Fruit fly (Drosophila melanogaster) whole organism, embryonic: ENCODE measurements around the gene dlg1.
A peak's percentile ranks its signal among the peaks of the same experiment; 100 is the strongest.

ENCODE experiments used
- Asciz ChIP-seq: fragments of 200-800 bp; sonication (Bioruptor generic); optimal IDR thresholded peaks from 2 replicates; lab custom pipeline; 2017; ENCODE audit warnings: missing biosample characterization, mild to moderate bottlenecking, missing genetic modification characterization, missing genetic modification reagents
- B-H2 ChIP-seq: fragments of 200-800 bp; sonication (Bioruptor generic); optimal IDR thresholded peaks from 2 replicates; lab custom pipeline; 2018; ENCODE audit warnings: missing biosample characterization, mild to moderate bottlenecking, missing genetic modification characterization
- BtbVII ChIP-seq: fragments of 200-800 bp; sonication (Bioruptor generic); optimal IDR thresholded peaks from 3 replicates; lab custom pipeline; 2017; ENCODE audit warnings: missing biosample characterization, mild to moderate bottlenecking, missing genetic modification characterization
- CG10366 ChIP-seq: fragments of 200-800 bp; sonication (Bioruptor generic); IDR thresholded peaks from 2 replicates; pipeline ENCODE4 v1.3.6; 2022; ENCODE audit warnings: missing biosample characterization, missing genetic modification characterization
- CG12071 ChIP-seq: fragments of 200-800 bp; sonication (Bioruptor generic); optimal IDR thresholded peaks from 3 replicates; lab custom pipeline; 2018; ENCODE audit warnings: missing biosample characterization, mild to moderate bottlenecking, missing genetic modification characterization
- CG12391 ChIP-seq: fragments of 200-800 bp; sonication (Bioruptor generic); optimal IDR thresholded peaks from 3 replicates; lab custom pipeline; 2018; ENCODE audit warnings: missing biosample characterization, mild to moderate bottlenecking, missing genetic modification characterization, moderate library complexity
- CG17802 ChIP-seq: fragments of 200-800 bp; sonication (Bioruptor generic); optimal IDR thresholded peaks from 2 replicates; lab custom pipeline; 2018; ENCODE audit warnings: missing biosample characterization, mild to moderate bottlenecking, missing genetic modification characterization, moderate library complexity
- CG18476 ChIP-seq: fragments of 200-800 bp; sonication (Bioruptor generic); optimal IDR thresholded peaks from 2 replicates; lab custom pipeline; 2016; ENCODE audit warnings: missing biosample characterization, mild to moderate bottlenecking, missing genetic modification characterization
- CG18764 ChIP-seq: fragments of 200-800 bp; sonication (Bioruptor generic); optimal IDR thresholded peaks from 3 replicates; lab custom pipeline; 2016; ENCODE audit warnings: missing biosample characterization, missing genetic modification characterization
- CG2120 ChIP-seq: fragments of 200-800 bp; sonication (Bioruptor generic); optimal IDR thresholded peaks from 3 replicates; lab custom pipeline; 2016; ENCODE audit warnings: missing biosample characterization, missing genetic modification characterization
- CG2199 ChIP-seq: fragments of 200-800 bp; sonication (Bioruptor generic); IDR thresholded peaks from 3 replicates; pipeline ENCODE4 v1.3.6; 2022; ENCODE audit warnings: missing biosample characterization, missing genetic modification characterization
- CG2202 ChIP-seq: fragments of 200-800 bp; sonication (Bioruptor generic); optimal IDR thresholded peaks from 2 replicates; lab custom pipeline; 2018; ENCODE audit warnings: missing biosample characterization, mild to moderate bottlenecking, missing genetic modification characterization
- CG30020 ChIP-seq: fragments of 200-800 bp; optimal IDR thresholded peaks from 2 replicates; lab custom pipeline; 2019; ENCODE audit warnings: missing biosample characterization, mild to moderate bottlenecking, missing genetic modification characterization, moderate library complexity
- CG42726 ChIP-seq: fragments of 200-800 bp; sonication (Bioruptor generic); IDR thresholded peaks from 2 replicates; pipeline ENCODE4 v1.3.6; 2022; ENCODE audit warnings: missing biosample characterization, missing genetic modification characterization; ENCODE audit not compliant: partially characterized antibody
- CG6175 ChIP-seq: fragments of 200-800 bp; sonication (Bioruptor generic); IDR thresholded peaks from 3 replicates; pipeline ENCODE4 v1.3.6; 2022; ENCODE audit warnings: missing biosample characterization, missing genetic modification characterization
- CG7271 ChIP-seq: fragments of 200-800 bp; sonication (Bioruptor generic); optimal IDR thresholded peaks from 2 replicates; lab custom pipeline; 2018; ENCODE audit warnings: missing biosample characterization, mild to moderate bottlenecking, missing genetic modification characterization, moderate library complexity
- CG7786 ChIP-seq: fragments of 200-800 bp; sonication (Bioruptor generic); optimal IDR thresholded peaks from 2 replicates; lab custom pipeline; 2016; ENCODE audit warnings: missing biosample characterization, missing genetic modification characterization
- CG8290 ChIP-seq, 3 experiments: fragments of 200-800 bp; sonication (Bioruptor generic); optimal IDR thresholded peaks; 2 replicates each; lab custom pipeline; 2016 to 2019; ENCODE audit warnings: missing biosample characterization in 3 of 3, missing genetic modification characterization in 3 of 3, mild to moderate bottlenecking in 2 of 3, moderate library complexity in 1 of 3
- Camta ChIP-seq: fragments of 200-800 bp; sonication (Bioruptor generic); optimal IDR thresholded peaks from 2 replicates; lab custom pipeline; 2016; ENCODE audit warnings: missing biosample characterization, missing genetic modification characterization
- CkIIα-i1 ChIP-seq: fragments of 200-800 bp; sonication (Bioruptor generic); IDR thresholded peaks from 2 replicates; pipeline ENCODE4 v1.3.6; 2022; ENCODE audit warnings: missing biosample characterization, missing genetic modification characterization
- Deaf1 ChIP-seq: fragments of 200-800 bp; optimal IDR thresholded peaks from 3 replicates; lab custom pipeline; 2019; ENCODE audit warnings: missing biosample characterization, mild to moderate bottlenecking, missing genetic modification characterization, moderate library complexity
- Dp ChIP-seq: fragments of 200-800 bp; sonication (Bioruptor generic); optimal IDR thresholded peaks from 2 replicates; lab custom pipeline; 2018; ENCODE audit warnings: missing biosample characterization, mild to moderate bottlenecking, missing genetic modification characterization, moderate library complexity
- Drgx ChIP-seq: fragments of 200-800 bp; sonication (Bioruptor generic); IDR thresholded peaks from 2 replicates; pipeline ENCODE4 v1.3.6; 2022; ENCODE audit warnings: missing biosample characterization, missing genetic modification characterization
- Eip74EF ChIP-seq, 2 experiments: fragments of 200-800 bp in 1 of 2; fragments of >200 bp in 1 of 2; sonication (Bioruptor generic) in 1 of 2; optimal IDR thresholded peaks; 2 replicates each; lab custom pipeline; 2017 to 2019; ENCODE audit warnings: missing biosample characterization in 2 of 2, missing genetic modification characterization in 2 of 2, mild to moderate bottlenecking in 1 of 2, moderate library complexity in 1 of 2
- HLH3B ChIP-seq: fragments of 200-800 bp; sonication (Bioruptor generic); IDR thresholded peaks from 2 replicates; pipeline ENCODE4 v1.3.6; 2022; ENCODE audit warnings: missing biosample characterization, missing genetic modification characterization
- Hr3 ChIP-seq: fragments of 200-800 bp; sonication (Bioruptor generic); optimal IDR thresholded peaks from 3 replicates; lab custom pipeline; 2016; ENCODE audit warnings: missing biosample characterization, missing genetic modification characterization
- Hr51 ChIP-seq, 2 experiments: fragments of 200-800 bp; sonication (Bioruptor generic); optimal IDR thresholded peaks; 2 replicates in 1 of 2; 3 replicates in 1 of 2; lab custom pipeline; 2016 to 2018; ENCODE audit warnings: missing biosample characterization in 2 of 2, missing genetic modification characterization in 2 of 2, mild to moderate bottlenecking in 1 of 2, moderate library complexity in 1 of 2
- Max ChIP-seq: fragments of 200-800 bp; sonication (Bioruptor generic); optimal IDR thresholded peaks from 2 replicates; lab custom pipeline; 2016; ENCODE audit warnings: missing biosample characterization, mild to moderate bottlenecking, missing genetic modification characterization
- Mes4 ChIP-seq: fragments of 200-800 bp; sonication (Bioruptor generic); optimal IDR thresholded peaks from 2 replicates; lab custom pipeline; 2016; ENCODE audit warnings: missing biosample characterization, missing genetic modification characterization
- Nf-YC ChIP-seq: fragments of 200-800 bp; optimal IDR thresholded peaks from 3 replicates; lab custom pipeline; 2019; ENCODE audit warnings: missing biosample characterization, mild to moderate bottlenecking, missing genetic modification characterization, moderate library complexity
- Oli ChIP-seq: fragments of 200-800 bp; sonication (Bioruptor generic); optimal IDR thresholded peaks from 2 replicates; lab custom pipeline; 2018; ENCODE audit warnings: missing biosample characterization, mild to moderate bottlenecking, missing genetic modification characterization, moderate library complexity
- Opbp ChIP-seq: fragments of 200-800 bp; sonication (Bioruptor generic); IDR thresholded peaks from 3 replicates; pipeline ENCODE4 v1.3.6; 2022; ENCODE audit warnings: missing biosample characterization, missing genetic modification characterization; ENCODE audit not compliant: partially characterized antibody
- PHDP ChIP-seq: fragments of 200-800 bp; sonication (Bioruptor generic); optimal IDR thresholded peaks from 3 replicates; lab custom pipeline; 2018; ENCODE audit warnings: missing biosample characterization, mild to moderate bottlenecking, missing genetic modification characterization, moderate library complexity
- Ptx1 ChIP-seq: fragments of 200-800 bp; sonication (Bioruptor generic); IDR thresholded peaks from 2 replicates; pipeline ENCODE4 v1.3.6; 2022; ENCODE audit warnings: missing biosample characterization, missing genetic modification characterization
- Ravus ChIP-seq: fragments of 200-800 bp; sonication (Bioruptor generic); IDR thresholded peaks from 2 replicates; pipeline ENCODE4 v1.3.6; 2022; ENCODE audit warnings: missing biosample characterization, missing genetic modification characterization
- Side ChIP-seq: fragments of 200-800 bp; sonication (Bioruptor generic); optimal IDR thresholded peaks from 2 replicates; lab custom pipeline; 2016; ENCODE audit warnings: missing biosample characterization, missing genetic modification characterization
- Vsx1 ChIP-seq: fragments of 200-800 bp; sonication (Bioruptor generic); optimal IDR thresholded peaks from 2 replicates; lab custom pipeline; 2017; ENCODE audit warnings: missing biosample characterization, mild to moderate bottlenecking, missing genetic modification characterization, missing genetic modification reagents
- al ChIP-seq: fragments of 200-800 bp; sonication (Bioruptor generic); IDR thresholded peaks from 2 replicates; pipeline ENCODE4 v1.3.6; 2022; ENCODE audit warnings: missing biosample characterization, missing genetic modification characterization
- chm ChIP-seq: fragments of 200-800 bp; sonication (Bioruptor generic); IDR thresholded peaks from 2 replicates; pipeline ENCODE4 v1.3.6; 2022; ENCODE audit warnings: missing biosample characterization, missing genetic modification characterization
- dpn ChIP-seq, 2 experiments: fragments of 200-800 bp; sonication (Bioruptor generic); optimal IDR thresholded peaks; 3 replicates each; lab custom pipeline; 2016; ENCODE audit warnings: missing biosample characterization in 2 of 2, missing genetic modification characterization in 2 of 2
- emc ChIP-seq: fragments of 200-800 bp; sonication (Bioruptor generic); optimal IDR thresholded peaks from 2 replicates; lab custom pipeline; 2016; ENCODE audit warnings: missing biosample characterization, missing genetic modification characterization
- gfzf ChIP-seq: fragments of 200-800 bp; sonication (Bioruptor generic); optimal IDR thresholded peaks from 2 replicates; lab custom pipeline; 2016; ENCODE audit warnings: missing biosample characterization, mild to moderate bottlenecking, missing genetic modification characterization, moderate library complexity
- gsb-n ChIP-seq: fragments of 200-800 bp; sonication (Bioruptor generic); optimal IDR thresholded peaks from 3 replicates; lab custom pipeline; 2018; ENCODE audit warnings: missing biosample characterization, mild to moderate bottlenecking, missing genetic modification characterization
- gt ChIP-seq: fragments of 200-800 bp; sonication (Bioruptor generic); IDR thresholded peaks from 2 replicates; pipeline ENCODE4 v1.3.6; 2022; ENCODE audit warnings: missing biosample characterization, missing genetic modification characterization
- ind ChIP-seq: fragments of 200-800 bp; sonication (Bioruptor generic); optimal IDR thresholded peaks from 3 replicates; lab custom pipeline; 2016; ENCODE audit warnings: missing biosample characterization, missing genetic modification characterization
- insv ChIP-seq, 2 experiments: fragments of 200-800 bp; sonication (Bioruptor generic); optimal IDR thresholded peaks; 3 replicates each; lab custom pipeline; 2016 to 2018; ENCODE audit warnings: missing biosample characterization in 2 of 2, missing genetic modification characterization in 2 of 2
- shn ChIP-seq: fragments of 200-800 bp; sonication (Bioruptor generic); optimal IDR thresholded peaks from 3 replicates; lab custom pipeline; 2016; ENCODE audit warnings: missing biosample characterization, missing genetic modification characterization
- slbo ChIP-seq: fragments of 200-800 bp; sonication (Bioruptor generic); IDR thresholded peaks from 2 replicates; pipeline ENCODE4 v1.3.6; 2022; ENCODE audit warnings: missing biosample characterization, missing genetic modification characterization
- tin ChIP-seq: fragments of 200-800 bp; sonication (Bioruptor generic); optimal IDR thresholded peaks from 3 replicates; lab custom pipeline; 2016; ENCODE audit warnings: missing biosample characterization, missing genetic modification characterization

dlg1 gene

DNA sequence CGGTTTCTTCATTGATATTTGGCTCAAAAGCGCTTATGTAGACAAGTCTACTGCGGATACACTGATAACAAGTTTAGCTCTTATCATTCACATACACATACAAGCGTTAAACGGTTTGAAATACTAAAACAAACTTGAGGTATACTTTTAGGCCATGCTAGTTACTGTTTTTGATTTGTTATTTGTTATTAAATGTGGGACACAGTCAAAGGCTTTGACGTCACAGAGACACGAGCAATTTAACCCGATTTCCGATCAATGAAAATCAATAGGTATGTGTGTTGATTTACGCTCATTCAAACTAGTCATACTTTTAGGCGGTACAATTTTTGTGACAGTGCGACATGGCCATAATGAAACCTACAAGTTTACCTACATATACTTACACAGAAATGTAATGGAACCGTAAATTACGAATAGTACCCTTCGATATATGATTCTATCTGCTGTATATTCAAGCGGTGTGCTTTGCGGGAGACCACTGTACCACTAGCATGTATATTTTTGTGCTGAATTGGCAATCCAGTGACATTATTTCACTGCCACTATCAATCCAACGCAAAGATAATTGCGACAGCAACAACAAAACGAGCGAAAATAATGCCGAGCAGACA is 77.4 kb downstream of the dlg1 start (continued):
- peak; percentile 30 for TF ChIP-seq Mes4 (GFP tag; lab: Kevin White, UChicago)
- peak; percentile 85 for TF ChIP-seq Ptx1
- TF ChIP-seq CG2199 (GFP tag; lab: Robert Waterston, UW), result no peak
- TF ChIP-seq gt (GFP tag; lab: Robert Waterston, UW), result no peak
- no peak for TF ChIP-seq gsb-n (tag; lab: Kevin White, UChicago)
- no peak for TF ChIP-seq CG42726 (GFP tag; lab: Robert Waterston, UW)
- no peak for TF ChIP-seq CG8290 (GFP tag; optimal IDR thresholded peaks at IDR 0.05; lab: Kevin White, UChicago)
- peak in 1 of 2 experiments; percentile 99 for TF ChIP-seq CG8290 (tag; optimal IDR thresholded peaks at IDR 0.05; lab: Kevin White, UChicago)
- peak; percentile 6 for TF ChIP-seq CG18764
- TF ChIP-seq gfzf (GFP tag; lab: Kevin White, UChicago), result no peak
- TF ChIP-seq Ravus (GFP tag; lab: Robert Waterston, UW), result peak; percentile 34; the same call in 1 of the 2 replicates
- TF ChIP-seq insv (GFP tag; optimal IDR thresholded peaks at IDR 0.05; lab: Kevin White, UChicago), result no peak
- peak; percentile 73 for TF ChIP-seq chm (GFP tag; lab: Robert Waterston, UW)
- TF ChIP-seq B-H2 (GFP tag; lab: Kevin White, UChicago), result peak; percentile 78
- no peak for TF ChIP-seq CG2202 (tag; lab: Kevin White, UChicago)
- peak; percentile 79 for TF ChIP-seq CG12071 (GFP tag; lab: Kevin White, UChicago)
- TF ChIP-seq slbo (GFP tag; lab: Robert Waterston, UW), result peak; percentile 96
- no peak for TF ChIP-seq Asciz (GFP tag; lab: Kevin White, UChicago)
- TF ChIP-seq Nf-YC (tag; lab: Kevin White, UChicago), result peak; percentile 16
- TF ChIP-seq Hr3 (GFP tag; lab: Kevin White, UChicago), result peak; percentile 41
- TF ChIP-seq Oli, result peak; percentile 61
- peak; percentile 79 for TF ChIP-seq CG6175
- peak; percentile 87 for TF ChIP-seq al (GFP tag; lab: Robert Waterston, UW)
- peak; percentile 50 for TF ChIP-seq Camta (GFP tag; lab: Kevin White, UChicago)
- TF ChIP-seq Eip74EF (GFP tag; optimal IDR thresholded peaks at IDR 0.05; lab: Kevin White, UChicago), result peak in 1 of 2 experiments; percentile 17
- peak; percentile 71 for TF ChIP-seq Max
- TF ChIP-seq Deaf1 (tag; lab: Kevin White, UChicago), result peak; percentile 92
- peak; percentile 49; the same call in 1 of the 2 replicates for TF ChIP-seq CkIIα-i1 (GFP tag; lab: Robert Waterston, UW)
- TF ChIP-seq ind, result peak; percentile 89
- peak; percentile 31 for TF ChIP-seq CG18476 (GFP tag; lab: Kevin White, UChicago)
- peak; percentile 61 for TF ChIP-seq CG12391 (tag; lab: Kevin White, UChicago)
- TF ChIP-seq Drgx (GFP tag; lab: Robert Waterston, UW), result peak; percentile 87
- TF ChIP-seq Vsx1 (GFP tag; lab: Kevin White, UChicago), result no peak
- peak; percentile 8 for TF ChIP-seq Side (GFP tag; lab: Kevin White, UChicago)
- TF ChIP-seq CG2120 (GFP tag; lab: Kevin White, UChicago), result peak; percentile 97
- TF ChIP-seq emc, result peak; percentile 81
- TF ChIP-seq CG7271 (tag; lab: Kevin White, UChicago), result no peak
- no peak for TF ChIP-seq CG17802 (tag; lab: Kevin White, UChicago)
- peak; percentile 82 for TF ChIP-seq PHDP
- TF ChIP-seq tin (GFP tag; lab: Kevin White, UChicago), result peak; percentile 65
- peak; percentile 63 for TF ChIP-seq shn
- peak; percentile 78 for TF ChIP-seq CG10366 (GFP tag; lab: Robert Waterston, UW)
- no peak for TF ChIP-seq CG30020 (tag; lab: Kevin White, UChicago)
- TF ChIP-seq BtbVII (GFP tag; lab: Kevin White, UChicago), result peak; percentile 72
- TF ChIP-seq dpn (GFP tag; optimal IDR thresholded peaks at IDR 0.05; lab: Kevin White, UChicago), result peak; percentile 76 to 77
- TF ChIP-seq CG7786, result peak; percentile 93
- no peak for TF ChIP-seq Dp
- peak; percentile 72 for TF ChIP-seq HLH3B (GFP tag; lab: Robert Waterston, UW)
- no peak for TF ChIP-seq Opbp (GFP tag; lab: Robert Waterston, UW)
- peak; percentile 62 to 76 for TF ChIP-seq Hr51 (GFP tag; optimal IDR thresholded peaks at IDR 0.05; lab: Kevin White, UChicago)
